Fruit fly (Drosophila melanogaster) whole organism, embryonic: ENCODE results near the gene Tg.

ENCODE experiments used
- Asciz ChIP-seq: fragments of 200-800 bp; sonication (Bioruptor generic); optimal IDR thresholded peaks from 2 replicates; lab custom pipeline; 2017; ENCODE audit warnings: missing biosample characterization, mild to moderate bottlenecking, missing genetic modification characterization, missing genetic modification reagents
- BEAF-32 ChIP-seq: fragments of 200-800 bp; sonication (Bioruptor generic); optimal IDR thresholded peaks from 3 replicates; lab custom pipeline; 2017; ENCODE audit warnings: missing biosample characterization, missing genetic modification characterization, mild to moderate bottlenecking, moderate library complexity, missing genetic modification reagents
- CG1024 ChIP-seq: fragments of 200-800 bp; sonication (Bioruptor generic); IDR thresholded peaks from 2 replicates; pipeline ENCODE4 v1.3.6; 2022; ENCODE audit warnings: missing biosample characterization, missing genetic modification characterization
- CG10274 ChIP-seq: fragments of 200-800 bp; sonication (Bioruptor generic); optimal IDR thresholded peaks from 3 replicates; lab custom pipeline; 2017; ENCODE audit warnings: missing biosample characterization, mild to moderate bottlenecking, missing genetic modification characterization
- CG10321 ChIP-seq: fragments of 200-800 bp; sonication (Bioruptor generic); IDR thresholded peaks from 2 replicates; pipeline ENCODE4 v1.3.6; 2022; ENCODE audit warnings: missing biosample characterization, missing genetic modification characterization
- CG10543 ChIP-seq: fragments of 200-800 bp; sonication (Bioruptor generic); optimal IDR thresholded peaks from 3 replicates; lab custom pipeline; 2017; ENCODE audit warnings: missing biosample characterization, mild to moderate bottlenecking, missing genetic modification characterization, moderate library complexity
- CG11560 ChIP-seq: fragments of 200-800 bp; sonication (Bioruptor generic); IDR thresholded peaks from 3 replicates; pipeline ENCODE4 v1.3.6; 2022; ENCODE audit warnings: missing biosample characterization, missing genetic modification characterization
- CG11723 ChIP-seq: fragments of 200-800 bp; sonication (Bioruptor generic); optimal IDR thresholded peaks from 2 replicates; lab custom pipeline; 2017; ENCODE audit warnings: missing biosample characterization, mild to moderate bottlenecking, missing genetic modification characterization
- CG15011 ChIP-seq: fragments of 200-800 bp; sonication (Bioruptor generic); optimal IDR thresholded peaks from 3 replicates; lab custom pipeline; 2018; ENCODE audit warnings: missing biosample characterization, mild to moderate bottlenecking, missing genetic modification characterization
- CG15269 ChIP-seq: fragments of 200-800 bp; sonication (Bioruptor generic); optimal IDR thresholded peaks from 2 replicates; lab custom pipeline; 2018; ENCODE audit warnings: missing biosample characterization, mild to moderate bottlenecking, missing genetic modification characterization, moderate library complexity
- CG17359 ChIP-seq: fragments of 200-800 bp; sonication (Bioruptor generic); optimal IDR thresholded peaks from 3 replicates; lab custom pipeline; 2018; ENCODE audit warnings: missing biosample characterization, mild to moderate bottlenecking, missing genetic modification characterization, moderate library complexity
- CG18476 ChIP-seq: fragments of 200-800 bp; sonication (Bioruptor generic); optimal IDR thresholded peaks from 2 replicates; lab custom pipeline; 2016; ENCODE audit warnings: missing biosample characterization, mild to moderate bottlenecking, missing genetic modification characterization
- CG18764 ChIP-seq: fragments of 200-800 bp; sonication (Bioruptor generic); optimal IDR thresholded peaks from 3 replicates; lab custom pipeline; 2016; ENCODE audit warnings: missing biosample characterization, missing genetic modification characterization
- CG30431 ChIP-seq: fragments of 200-800 bp; sonication (Bioruptor generic); optimal IDR thresholded peaks from 2 replicates; lab custom pipeline; 2017; ENCODE audit warnings: missing biosample characterization, missing genetic modification characterization
- CG31441 ChIP-seq: fragments of 200-800 bp; sonication (Bioruptor generic); IDR thresholded peaks from 2 replicates; pipeline ENCODE4 v1.3.6; 2022; ENCODE audit warnings: missing biosample characterization, missing genetic modification characterization
- CG3838 ChIP-seq: fragments of 200-800 bp; sonication (Bioruptor generic); optimal IDR thresholded peaks from 3 replicates; lab custom pipeline; 2016; ENCODE audit warnings: missing biosample characterization, missing genetic modification characterization
- CG4730 ChIP-seq: fragments of 200-800 bp; sonication (Bioruptor generic); IDR thresholded peaks from 2 replicates; pipeline ENCODE4 v1.3.6; 2022; ENCODE audit warnings: missing biosample characterization, missing genetic modification characterization
- CG4854 ChIP-seq: fragments of 200-800 bp; sonication (Bioruptor generic); optimal IDR thresholded peaks from 2 replicates; lab custom pipeline; 2016; ENCODE audit warnings: missing biosample characterization, missing genetic modification characterization, inconsistent platforms
- CG5245 ChIP-seq: fragments of 200-800 bp; sonication (Bioruptor generic); optimal IDR thresholded peaks from 3 replicates; lab custom pipeline; 2016; ENCODE audit warnings: missing biosample characterization, missing genetic modification characterization
- CG8924 ChIP-seq: fragments of 200-800 bp; optimal IDR thresholded peaks from 3 replicates; lab custom pipeline; 2019; ENCODE audit warnings: missing biosample characterization, mild to moderate bottlenecking, missing genetic modification characterization, moderate library complexity
- CG9609 ChIP-seq: fragments of 200-800 bp; sonication (Bioruptor generic); optimal IDR thresholded peaks from 3 replicates; lab custom pipeline; 2016; ENCODE audit warnings: missing biosample characterization, missing genetic modification characterization
- Dref ChIP-seq: fragments of 200-800 bp; sonication (Bioruptor generic); IDR thresholded peaks from 2 replicates; pipeline ENCODE4 v1.3.6; 2022; ENCODE audit warnings: missing biosample characterization, missing genetic modification characterization
- E2f1 ChIP-seq: fragments of 200-800 bp; sonication (Bioruptor generic); IDR thresholded peaks from 2 replicates; pipeline ENCODE4 v1.3.6; 2022; ENCODE audit warnings: missing biosample characterization, missing genetic modification characterization
- Hand ChIP-seq: fragments of 200-800 bp; sonication (Bioruptor generic); optimal IDR thresholded peaks from 2 replicates; lab custom pipeline; 2017; ENCODE audit warnings: mild to moderate bottlenecking, missing biosample characterization, missing genetic modification reagents, missing genetic modification characterization
- HmgD ChIP-seq: fragments of 200-800 bp; sonication (Bioruptor generic); optimal IDR thresholded peaks from 3 replicates; lab custom pipeline; 2016; ENCODE audit warnings: missing biosample characterization, missing genetic modification characterization
- Jarid2 ChIP-seq: fragments of 200-800 bp; sonication (Bioruptor generic); optimal IDR thresholded peaks from 3 replicates; lab custom pipeline; 2017; ENCODE audit warnings: mild to moderate bottlenecking, missing biosample characterization, missing genetic modification reagents, missing genetic modification characterization
- Mes4 ChIP-seq: fragments of 200-800 bp; sonication (Bioruptor generic); optimal IDR thresholded peaks from 2 replicates; lab custom pipeline; 2016; ENCODE audit warnings: missing biosample characterization, missing genetic modification characterization
- NC2β ChIP-seq: fragments of 200-800 bp; sonication (Bioruptor generic); optimal IDR thresholded peaks from 2 replicates; lab custom pipeline; 2016; ENCODE audit warnings: missing biosample characterization, missing genetic modification characterization
- Oli ChIP-seq: fragments of 200-800 bp; sonication (Bioruptor generic); optimal IDR thresholded peaks from 2 replicates; lab custom pipeline; 2018; ENCODE audit warnings: missing biosample characterization, mild to moderate bottlenecking, missing genetic modification characterization, moderate library complexity
- Spps ChIP-seq: fragments of 200-800 bp; sonication (Bioruptor generic); optimal IDR thresholded peaks from 2 replicates; lab custom pipeline; 2018; ENCODE audit warnings: missing biosample characterization, mild to moderate bottlenecking, missing genetic modification characterization
- Stat92E ChIP-seq, 3 experiments: fragments of >200 bp in 2 of 3; fragments of 200-800 bp in 1 of 3; sonication (Bioruptor generic) in 1 of 3; optimal IDR thresholded peaks; 2 replicates each; lab custom pipeline; 2017 to 2019; ENCODE audit warnings: missing biosample characterization in 3 of 3, missing genetic modification characterization in 3 of 3, mild to moderate bottlenecking in 1 of 3, moderate library complexity in 1 of 3
- caup ChIP-seq: fragments of 200-800 bp; sonication (Bioruptor generic); optimal IDR thresholded peaks from 3 replicates; lab custom pipeline; 2017; ENCODE audit warnings: missing biosample characterization, mild to moderate bottlenecking, missing genetic modification characterization, moderate library complexity; ENCODE audit not compliant: severe bottlenecking
- crol ChIP-seq: fragments of 200-800 bp; sonication (Bioruptor generic); IDR thresholded peaks from 2 replicates; pipeline ENCODE4 v1.3.6; 2022; ENCODE audit warnings: missing biosample characterization, missing genetic modification characterization
- dm ChIP-seq: fragments of 200-800 bp; sonication (Bioruptor generic); optimal IDR thresholded peaks from 3 replicates; lab custom pipeline; 2016; ENCODE audit warnings: missing biosample characterization, missing genetic modification characterization
- gce ChIP-seq: fragments of 200-800 bp; sonication (Bioruptor generic); IDR thresholded peaks from 3 replicates; pipeline ENCODE4 v1.3.6; 2022; ENCODE audit warnings: missing biosample characterization, missing genetic modification characterization
- grau ChIP-seq: fragments of 200-800 bp; optimal IDR thresholded peaks from 3 replicates; lab custom pipeline; 2019; ENCODE audit warnings: missing biosample characterization, mild to moderate bottlenecking, missing genetic modification characterization, moderate library complexity
- hth ChIP-seq: fragments of >200 bp; optimal IDR thresholded peaks from 2 replicates; lab custom pipeline; 2017; ENCODE audit warnings: inconsistent platforms
- insv ChIP-seq, 2 experiments: fragments of 200-800 bp; sonication (Bioruptor generic); optimal IDR thresholded peaks; 3 replicates each; lab custom pipeline; 2016 to 2018; ENCODE audit warnings: missing biosample characterization in 2 of 2, missing genetic modification characterization in 2 of 2
- kay ChIP-seq: fragments of 200-800 bp; sonication (Bioruptor generic); optimal IDR thresholded peaks from 2 replicates; lab custom pipeline; 2016; ENCODE audit warnings: missing biosample characterization, missing genetic modification characterization
- lab ChIP-seq: fragments of 200-800 bp; sonication (Bioruptor generic); optimal IDR thresholded peaks from 3 replicates; lab custom pipeline; 2017; ENCODE audit warnings: missing biosample characterization, missing genetic modification characterization, mild to moderate bottlenecking, moderate library complexity, missing genetic modification reagents
- mirr ChIP-seq: fragments of 200-800 bp; sonication (Bioruptor generic); optimal IDR thresholded peaks from 3 replicates; lab custom pipeline; 2018; ENCODE audit warnings: missing biosample characterization, mild to moderate bottlenecking, missing genetic modification characterization
- p53 ChIP-seq: fragments of 200-800 bp; sonication (Bioruptor generic); optimal IDR thresholded peaks from 2 replicates; lab custom pipeline; 2016; ENCODE audit warnings: missing biosample characterization, missing genetic modification characterization
- sc ChIP-seq, 3 experiments: fragments of >200 bp in 2 of 3; fragments of 200-800 bp in 1 of 3; sonication (Bioruptor generic) in 1 of 3; optimal IDR thresholded peaks; 2 replicates in 2 of 3; 3 replicates in 1 of 3; lab custom pipeline; 2017; ENCODE audit warnings: mild to moderate bottlenecking in 1 of 3, missing biosample characterization in 1 of 3, missing genetic modification characterization in 1 of 3, missing genetic modification reagents in 1 of 3
- sna ChIP-seq: fragments of 200-800 bp; sonication (Bioruptor generic); IDR thresholded peaks from 2 replicates; pipeline ENCODE4 v1.3.6; 2022; ENCODE audit warnings: missing biosample characterization, missing genetic modification characterization; ENCODE audit not compliant: partially characterized antibody
- tio ChIP-seq: fragments of 200-800 bp; sonication (Bioruptor generic); optimal IDR thresholded peaks from 2 replicates; lab custom pipeline; 2017; ENCODE audit warnings: missing biosample characterization, missing genetic modification characterization, inconsistent platforms
- tll ChIP-seq, 2 experiments: fragments of 200-800 bp in 1 of 2; fragments of >200 bp in 1 of 2; sonication (Bioruptor generic) in 1 of 2; optimal IDR thresholded peaks; 2 replicates each; lab custom pipeline; 2017 to 2019; ENCODE audit warnings: missing biosample characterization in 2 of 2, missing genetic modification characterization in 2 of 2, mild to moderate bottlenecking in 1 of 2, moderate library complexity in 1 of 2
- z ChIP-seq: fragments of 200-800 bp; sonication (Bioruptor generic); IDR thresholded peaks from 3 replicates; pipeline ENCODE4 v1.3.6; 2022; ENCODE audit warnings: missing biosample characterization, missing genetic modification characterization

Tg gene

dm6 chr2L:7993984-7994854 is 17.0 kb upstream of the Tg start, which contains the start of gene pes (continued):
- TF ChIP-seq CG10543 (GFP tag; lab: Kevin White, UChicago) (peak; percentile 88), Jarid2 (GFP tag; lab: Kevin White, UChicago) (peak; percentile 95), Oli (tag; lab: Kevin White, UChicago) (peak; percentile 84), CG31441 (GFP tag; lab: Robert Waterston, UW) (peak; percentile 90), tio (GFP tag; lab: Kevin White, UChicago) (peak; percentile 30), lab (GFP tag; lab: Kevin White, UChicago) (peak; percentile 96), kay (peak; percentile 92), sc (optimal IDR thresholded peaks at IDR 0.05; lab: Kevin White, UChicago) (no peak), sc (GFP tag; optimal IDR thresholded peaks at IDR 0.05; lab: Kevin White, UChicago) (no peak), NC2β (GFP tag; lab: Kevin White, UChicago) (no peak), sna (no peak), CG15011 (GFP tag; lab: Kevin White, UChicago) (peak; percentile 89), CG8924 (tag; lab: Kevin White, UChicago) (peak; percentile 44), E2f1 (GFP tag; lab: Robert Waterston, UW) (peak; percentile 94), hth (lab: Kevin White, UChicago) (no peak), BEAF-32 (peak; percentile 7), CG18764 (peak; percentile 83), crol (peak; percentile 47; the same call in 1 of the 2 replicates), CG4730 (GFP tag; lab: Robert Waterston, UW) (peak; percentile 87), CG11560 (tag; lab: Robert Waterston, UW) (no peak), Mes4 (GFP tag; lab: Kevin White, UChicago) (peak; percentile 65), p53 (GFP tag; lab: Kevin White, UChicago) (peak; percentile 97), tll (GFP tag; optimal IDR thresholded peaks at IDR 0.05; lab: Kevin White, UChicago) (peak; percentile 55 to 59), caup (GFP tag; lab: Kevin White, UChicago) (peak; percentile 92), HmgD (GFP tag; lab: Kevin White, UChicago) (no peak), Dref (GFP tag; lab: Robert Waterston, UW) (no peak), grau (tag; lab: Kevin White, UChicago) (peak; percentile 80), CG4854 (GFP tag; lab: Kevin White, UChicago) (peak; percentile 81), CG11723 (GFP tag; lab: Kevin White, UChicago) (no peak), CG10321 (GFP tag; lab: Robert Waterston, UW) (peak; percentile 32; the same call in 1 of the 2 replicates), CG18476 (GFP tag; lab: Kevin White, UChicago) (peak; percentile 95), Asciz (peak; percentile 60), Hand (GFP tag; lab: Kevin White, UChicago) (no peak), z (GFP tag; lab: Robert Waterston, UW) (no peak), CG30431 (peak; percentile 83), CG10274 (GFP tag; lab: Kevin White, UChicago) (peak; percentile 99), dm (peak; percentile 28), insv (GFP tag; optimal IDR thresholded peaks at IDR 0.05; lab: Kevin White, UChicago) (peak in 1 of 2 experiments; percentile 76), Stat92E (GFP tag; optimal IDR thresholded peaks at IDR 0.05; lab: Kevin White, UChicago) (peak in 1 of 3 experiments; percentile 95), CG1024 (GFP tag; lab: Robert Waterston, UW) (peak; percentile 56; the same call in 1 of the 2 replicates), CG15269 (tag; lab: Kevin White, UChicago) (peak; percentile 29), gce (GFP tag; lab: Robert Waterston, UW) (peak; percentile 86), Spps (peak; percentile 74), CG5245 (GFP tag; lab: Kevin White, UChicago) (peak; percentile 90), mirr (peak; percentile 70), CG17359 (tag; lab: Kevin White, UChicago) (peak; percentile 88), CG9609 (GFP tag; lab: Kevin White, UChicago) (no peak), CG3838 (GFP tag; lab: Kevin White, UChicago) (peak; percentile 84)
